Worm (Caenorhabditis elegans) whole organism, L4 larva: Measurements from ENCODE around the gene nxf-2.
A peak's percentile ranks its signal among the peaks of the same experiment; 100 is the strongest.

Experiments used
- aha-1 ChIP-seq: fragments of 150-350 bp; peaks from one replicate; lab custom pipeline; 2014; ENCODE audit warnings: missing biosample characterization, missing genetic modification characterization
- snpc-4 ChIP-seq: fragments of 150-350 bp; optimal IDR thresholded peaks from 2 replicates; lab custom pipeline; 2014; ENCODE audit warnings: missing biosample characterization, missing genetic modification characterization

- no peak for TF ChIP-seq snpc-4 (tag; lab: Kevin White, UChicago)
- TF ChIP-seq aha-1 (tag; lab: Kevin White, UChicago), result peak; percentile 30
Observed at ce11 chrV:14427069-14427825, 9.6 kb upstream of the nxf-2 start.
